Worm (Caenorhabditis elegans): ENCODE measurements around the gene pafo-1.
A peak's percentile ranks its signal among the peaks of the same experiment; 100 is the strongest.

Gene pafo-1

DNA sequence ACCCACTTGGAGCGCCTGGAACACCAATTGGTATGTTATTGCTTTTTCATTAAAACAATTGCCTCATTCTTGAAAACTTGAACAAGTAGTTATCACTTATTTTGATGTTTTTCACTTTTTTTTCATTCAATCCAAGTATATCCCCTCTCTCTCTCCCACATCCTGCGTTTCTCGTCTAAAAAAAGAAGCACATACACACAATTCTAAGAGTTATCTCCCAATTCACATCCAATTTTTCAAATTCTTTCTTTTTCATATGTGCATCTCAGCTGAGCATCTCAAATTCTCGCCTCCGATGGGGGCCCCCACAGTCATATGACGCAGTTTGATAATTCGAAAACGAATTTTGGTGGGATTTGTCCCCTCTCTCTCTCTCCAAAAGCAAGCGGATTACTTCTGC lies 15.2 kb downstream of the pafo-1 start:
- TF ChIP-seq hmbx-1 (tag; optimal IDR thresholded peaks at IDR 0.05) (no peak), pes-1 (GFP tag; IDR thresholded peaks at IDR 0.05) (no peak), tbx-37 (GFP tag; conservative IDR thresholded peaks at IDR 0.05) (no peak), ets-7 (tag; optimal IDR thresholded peaks at IDR 0.05) (no peak), hmg-4 (GFP tag; optimal IDR thresholded peaks at IDR 0.05) (no peak), ceh-36 (tag; optimal IDR thresholded peaks at IDR 0.05) (no peak), aly-1 (tag; optimal IDR thresholded peaks at IDR 0.05) (no peak), tra-4 (tag; optimal IDR thresholded peaks at IDR 0.05) (no peak), tbx-11 (GFP tag; IDR thresholded peaks at IDR 0.05) (no peak), ama-1 (optimal IDR thresholded peaks at IDR 0.05) (no peak)

DNA sequence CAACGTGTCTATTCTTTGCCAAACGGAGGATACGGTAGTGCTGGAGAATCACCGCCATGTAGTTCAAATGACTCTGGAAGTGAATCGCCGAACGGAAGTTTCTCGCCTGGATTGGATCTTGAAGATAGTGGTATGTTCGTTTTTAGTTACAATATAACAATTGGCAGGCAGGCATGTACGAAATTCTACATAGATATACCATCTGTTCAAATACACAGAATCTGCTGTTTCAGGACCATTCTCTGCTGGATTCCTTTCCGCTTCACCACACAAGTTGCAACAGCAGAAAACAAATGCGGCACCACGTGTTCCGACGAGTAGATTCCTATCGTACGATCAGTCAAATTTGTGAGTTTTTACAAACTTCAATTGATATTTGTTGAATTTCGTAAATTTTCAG lies 18.0 kb downstream of the pafo-1 start:
- TF ChIP-seq flt-1 (GFP tag; IDR thresholded peaks at IDR 0.05): no peak
- no peak for TF ChIP-seq ets-7 (tag; optimal IDR thresholded peaks at IDR 0.05)
- TF ChIP-seq hmbx-1 (tag; optimal IDR thresholded peaks at IDR 0.05): no peak
- TF ChIP-seq B0310.2 (tag; optimal IDR thresholded peaks at IDR 0.05): no peak
- no peak for TF ChIP-seq scrt-1 (GFP tag; IDR thresholded peaks at IDR 0.05)

DNA sequence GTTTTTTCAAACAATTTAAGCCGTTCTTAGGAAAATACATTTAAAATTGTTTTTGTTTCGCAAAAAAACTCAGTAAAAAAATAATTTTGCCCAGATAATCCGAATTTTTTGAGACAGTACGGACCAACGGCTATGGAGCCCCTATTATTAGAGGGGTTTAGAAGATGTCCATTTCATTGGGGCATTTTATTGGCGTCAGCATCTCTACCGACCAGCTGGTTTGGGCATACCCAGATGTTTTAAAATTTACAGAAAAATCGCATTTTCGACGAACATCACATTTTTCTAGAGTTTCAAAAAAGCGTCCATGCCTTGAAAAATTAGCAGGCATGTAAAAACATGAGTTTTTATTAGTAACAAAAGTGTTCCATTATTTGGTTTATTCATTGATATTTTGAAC lies 19.8 kb downstream of the pafo-1 start:
- no peak for TF ChIP-seq B0310.2 (tag; optimal IDR thresholded peaks at IDR 0.05)
- no peak for TF ChIP-seq ceh-13 (GFP tag; optimal IDR thresholded peaks at IDR 0.05)
- TF ChIP-seq hmg-4 (GFP tag; optimal IDR thresholded peaks at IDR 0.05): no peak
- no peak for TF ChIP-seq tbx-11 (GFP tag; IDR thresholded peaks at IDR 0.05)
- no peak for TF ChIP-seq ceh-36 (tag; optimal IDR thresholded peaks at IDR 0.05)
- no peak for TF ChIP-seq tra-4 (tag; optimal IDR thresholded peaks at IDR 0.05)

DNA sequence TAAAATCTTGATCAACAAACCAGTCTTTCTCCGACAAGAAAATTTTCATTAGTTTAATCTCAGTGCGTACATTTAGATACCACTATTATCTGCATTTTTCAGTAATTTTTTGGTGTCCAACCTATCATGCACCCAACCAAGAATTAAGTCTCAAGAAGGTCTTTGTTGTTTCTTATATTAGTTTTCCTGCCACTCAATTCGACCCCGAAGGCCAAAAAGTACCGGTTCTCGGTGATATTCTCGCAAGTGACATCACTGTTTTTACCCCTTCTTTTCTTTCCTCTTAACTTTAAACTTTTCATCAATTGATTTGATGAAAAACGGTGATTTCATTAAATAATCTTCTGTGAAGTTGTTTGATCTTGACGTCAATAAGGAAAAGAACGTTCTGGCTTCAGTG lies 22.1 kb downstream of the pafo-1 start, which contains the start of gene F38B7.2:
TSS of gene F38B7.2 (plus strand) at position 400 of the 400 bp plus-strand sequence.
- no peak for TF ChIP-seq hmbx-1 (tag; optimal IDR thresholded peaks at IDR 0.05)
- no peak for TF ChIP-seq B0310.2 (tag; optimal IDR thresholded peaks at IDR 0.05)
- no peak for TF ChIP-seq hmg-4 (GFP tag; optimal IDR thresholded peaks at IDR 0.05)
- TF ChIP-seq sea-1 (GFP tag; conservative IDR thresholded peaks at IDR 0.05): no peak
- no peak for TF ChIP-seq flt-1 (GFP tag; IDR thresholded peaks at IDR 0.05)
- TF ChIP-seq aly-1 (tag; optimal IDR thresholded peaks at IDR 0.05): no peak
- TF ChIP-seq scrt-1 (GFP tag; IDR thresholded peaks at IDR 0.05): no peak
- no peak for TF ChIP-seq ama-1 (optimal IDR thresholded peaks at IDR 0.05)
- no peak for TF ChIP-seq ets-7 (tag; optimal IDR thresholded peaks at IDR 0.05)
- TF ChIP-seq tbx-11 (GFP tag; IDR thresholded peaks at IDR 0.05): no peak
- no peak for TF ChIP-seq F13C5.2 (tag; optimal IDR thresholded peaks at IDR 0.05)
- no peak for TF ChIP-seq tra-4 (tag; optimal IDR thresholded peaks at IDR 0.05)
- no peak for TF ChIP-seq ceh-36 (tag; optimal IDR thresholded peaks at IDR 0.05)
- TF ChIP-seq hnd-1 (tag; optimal IDR thresholded peaks at IDR 0.05): no peak
- no peak for TF ChIP-seq ceh-13 (GFP tag; optimal IDR thresholded peaks at IDR 0.05)
- TF ChIP-seq pes-1 (GFP tag; IDR thresholded peaks at IDR 0.05): no peak
- no peak for TF ChIP-seq tbx-37 (GFP tag; conservative IDR thresholded peaks at IDR 0.05)

DNA sequence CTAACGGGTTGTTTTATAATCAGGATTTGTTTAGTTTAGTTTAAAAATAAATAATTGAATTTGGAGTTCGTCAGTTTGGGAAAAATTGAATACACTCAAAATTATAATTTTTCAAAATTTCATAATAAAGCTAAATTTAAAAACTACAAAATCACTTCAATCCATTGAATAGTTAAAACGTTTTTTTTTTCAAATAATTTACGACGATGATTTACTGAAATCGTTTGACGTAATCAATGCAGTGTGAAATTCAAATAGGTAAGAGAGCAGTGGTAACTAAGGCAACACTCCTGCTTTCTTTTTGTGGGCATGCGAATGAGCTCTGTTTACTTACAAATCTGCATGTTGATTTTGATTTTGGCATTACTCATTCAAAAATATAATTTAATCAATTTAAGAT lies 23.7 kb downstream of the pafo-1 start, which contains the start of gene F38B7.10:
TSS of gene F38B7.10 (plus strand) at position 301 of the 400 bp plus-strand sequence.
- TF ChIP-seq hmg-4 (GFP tag; optimal IDR thresholded peaks at IDR 0.05) (no peak), ets-7 (tag; optimal IDR thresholded peaks at IDR 0.05) (no peak), flt-1 (GFP tag; IDR thresholded peaks at IDR 0.05) (no peak), hnd-1 (tag; optimal IDR thresholded peaks at IDR 0.05) (no peak), sea-1 (GFP tag; conservative IDR thresholded peaks at IDR 0.05) (no peak), ceh-36 (tag; optimal IDR thresholded peaks at IDR 0.05) (no peak), B0310.2 (tag; optimal IDR thresholded peaks at IDR 0.05) (no peak), tra-4 (tag; optimal IDR thresholded peaks at IDR 0.05) (no peak), ceh-13 (GFP tag; optimal IDR thresholded peaks at IDR 0.05) (no peak), F13C5.2 (tag; optimal IDR thresholded peaks at IDR 0.05) (no peak)

DNA sequence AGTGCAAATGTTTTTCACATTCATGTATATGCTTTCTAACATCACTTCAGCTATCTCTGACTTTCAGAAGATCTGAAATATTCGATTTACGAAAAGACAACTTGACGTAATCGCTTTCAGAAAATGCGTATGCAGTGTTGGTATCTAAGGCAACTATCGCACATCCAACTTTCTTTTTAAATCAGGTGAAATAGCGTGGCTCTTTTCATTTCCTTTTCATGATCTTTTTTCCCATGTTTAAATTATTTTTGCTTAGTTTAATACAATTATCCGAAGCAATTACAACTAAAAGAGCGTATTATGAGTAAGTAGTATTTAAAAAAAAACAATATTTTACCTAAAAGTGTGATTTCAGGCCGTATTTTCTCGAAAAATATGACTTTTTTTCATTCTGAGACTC lies 25.3 kb downstream of the pafo-1 start, which contains the start of gene F38B7.11:
TSS of gene F38B7.11 (plus strand) at position 301 of the 400 bp plus-strand sequence.
- TF ChIP-seq tra-4 (tag; optimal IDR thresholded peaks at IDR 0.05) (no peak), ceh-13 (GFP tag; optimal IDR thresholded peaks at IDR 0.05) (no peak), hnd-1 (tag; optimal IDR thresholded peaks at IDR 0.05) (no peak), ama-1 (optimal IDR thresholded peaks at IDR 0.05) (no peak), scrt-1 (GFP tag; IDR thresholded peaks at IDR 0.05) (no peak), ets-7 (tag; optimal IDR thresholded peaks at IDR 0.05) (no peak), hmbx-1 (tag; optimal IDR thresholded peaks at IDR 0.05) (no peak)

DNA sequence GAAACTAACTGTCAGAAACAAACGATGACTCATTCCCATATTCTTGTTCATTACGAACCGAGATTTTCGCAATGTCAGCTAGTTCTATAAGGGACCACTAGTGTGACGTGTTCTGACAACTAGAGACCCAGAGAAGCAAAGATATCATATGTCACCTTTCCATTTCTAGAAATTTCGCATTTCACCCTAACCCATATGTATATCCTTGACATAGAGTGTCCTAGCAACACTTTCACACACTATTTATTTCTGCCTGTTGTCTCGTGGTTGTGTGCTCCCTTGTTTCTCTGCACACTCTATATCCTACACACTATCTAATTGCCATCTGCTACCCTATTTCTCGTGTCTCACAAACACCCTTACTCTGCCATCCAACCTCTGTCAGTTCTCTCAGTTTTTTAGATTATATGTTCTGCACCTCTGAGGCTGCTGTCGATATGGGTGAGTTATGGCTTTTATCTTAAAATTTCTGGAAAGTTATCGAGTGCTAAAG lies 27.5 kb downstream of the pafo-1 start, which contains the start of the genes F38B7.17 and F38B7.3:
TSS of gene F38B7.17 (minus strand) at position 51 of the 493 bp plus-strand sequence.
TSS of gene F38B7.3 (plus strand) at position 194 of the 493 bp plus-strand sequence.
- no peak for TF ChIP-seq flt-1 (GFP tag; IDR thresholded peaks at IDR 0.05)
- TF ChIP-seq F13C5.2 (tag; optimal IDR thresholded peaks at IDR 0.05): peak; percentile 38
- no peak for TF ChIP-seq tbx-11 (GFP tag; IDR thresholded peaks at IDR 0.05)

DNA sequence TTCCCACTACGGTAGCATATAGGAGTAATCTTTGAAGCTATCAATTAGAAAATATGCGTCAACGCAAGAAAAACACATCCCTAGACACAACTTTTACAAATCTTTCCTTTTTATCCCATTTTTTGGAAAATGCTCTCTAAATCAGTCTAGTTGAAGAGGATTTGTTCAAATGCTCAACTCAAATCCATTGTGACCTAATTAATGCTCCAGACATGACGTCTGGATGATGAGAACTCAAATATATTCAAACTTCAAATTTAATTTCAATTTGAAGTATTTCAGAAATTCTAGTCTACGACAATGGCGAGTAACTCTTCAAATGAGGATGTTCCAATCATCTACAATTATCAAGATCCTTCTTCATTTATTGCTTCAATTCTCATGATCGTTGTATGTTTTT lies 30.9 kb downstream of the pafo-1 start, which contains the start of gene srx-85:
TSS of gene srx-85 (plus strand) at position 301 of the 400 bp plus-strand sequence.
- TF ChIP-seq aly-1 (tag; optimal IDR thresholded peaks at IDR 0.05): no peak
- TF ChIP-seq ets-7 (tag; optimal IDR thresholded peaks at IDR 0.05): no peak
- no peak for TF ChIP-seq tbx-11 (GFP tag; IDR thresholded peaks at IDR 0.05)
- no peak for TF ChIP-seq hmg-4 (GFP tag; optimal IDR thresholded peaks at IDR 0.05)
- TF ChIP-seq B0310.2 (tag; optimal IDR thresholded peaks at IDR 0.05): no peak
- no peak for TF ChIP-seq hmbx-1 (tag; optimal IDR thresholded peaks at IDR 0.05)
- no peak for TF ChIP-seq scrt-1 (GFP tag; IDR thresholded peaks at IDR 0.05)
- TF ChIP-seq hnd-1 (tag; optimal IDR thresholded peaks at IDR 0.05): no peak
- no peak for TF ChIP-seq flt-1 (GFP tag; IDR thresholded peaks at IDR 0.05)
- no peak for TF ChIP-seq ceh-36 (tag; optimal IDR thresholded peaks at IDR 0.05)
- no peak for TF ChIP-seq tbx-37 (GFP tag; conservative IDR thresholded peaks at IDR 0.05)
- TF ChIP-seq sea-1 (GFP tag; conservative IDR thresholded peaks at IDR 0.05): no peak
- TF ChIP-seq ama-1 (optimal IDR thresholded peaks at IDR 0.05): no peak
- TF ChIP-seq F13C5.2 (tag; optimal IDR thresholded peaks at IDR 0.05): no peak
- TF ChIP-seq ceh-13 (GFP tag; optimal IDR thresholded peaks at IDR 0.05): no peak
- no peak for TF ChIP-seq tra-4 (tag; optimal IDR thresholded peaks at IDR 0.05)
- no peak for TF ChIP-seq pes-1 (GFP tag; IDR thresholded peaks at IDR 0.05)
